Worm (Caenorhabditis elegans) whole organism, L2 larva: ENCODE measurements around the gene tbc-19.

ENCODE experiments used
- C34F6.9 ChIP-seq: fragments of 150-350 bp; optimal IDR thresholded peaks from 2 replicates; lab custom pipeline; 2014; ENCODE audit warnings: missing biosample characterization, missing genetic modification characterization
- F13H6.1 ChIP-seq: sonication (generic microtip); optimal IDR thresholded peaks from 2 replicates; lab custom pipeline; 2016; ENCODE audit warnings: missing genetic modification characterization, missing compliant biosample characterization
- R02D3.7 ChIP-seq: fragments of 150-350 bp; optimal IDR thresholded peaks from 2 replicates; lab custom pipeline; 2014; ENCODE audit warnings: missing biosample characterization, missing genetic modification characterization
- Y55F3AM.14 ChIP-seq: fragments of 200-800 bp; sonication (Bioruptor generic); optimal IDR thresholded peaks from 2 replicates; lab custom pipeline; 2018; ENCODE audit warnings: mild to moderate bottlenecking, missing genetic modification characterization, missing compliant biosample characterization
- ZK546.5 ChIP-seq: sonication (generic microtip); optimal IDR thresholded peaks from 2 replicates; lab custom pipeline; 2017; ENCODE audit warnings: missing biosample characterization, missing genetic modification characterization
- alr-1 ChIP-seq: fragments of 150-350 bp; optimal IDR thresholded peaks from 2 replicates; lab custom pipeline; 2014; ENCODE audit warnings: missing biosample characterization, missing genetic modification characterization
- aly-2 ChIP-seq: fragments of 150-350 bp; optimal IDR thresholded peaks from 2 replicates; lab custom pipeline; 2014; ENCODE audit warnings: missing biosample characterization, missing genetic modification characterization
- ama-1 ChIP-seq: fragments of 150-350 bp; optimal IDR thresholded peaks from 2 replicates; lab custom pipeline; 2018; ENCODE audit warnings: inconsistent platforms
- blmp-1 ChIP-seq: sonication (generic microtip); optimal IDR thresholded peaks from 2 replicates; lab custom pipeline; 2017; ENCODE audit warnings: missing genetic modification characterization, mild to moderate bottlenecking, missing compliant biosample characterization, antibody characterized with exemption, moderate library complexity; ENCODE audit not compliant: insufficient read depth
- ceh-16 ChIP-seq: fragments of 150-350 bp; optimal IDR thresholded peaks from 2 replicates; lab custom pipeline; 2014; ENCODE audit warnings: missing biosample characterization, missing genetic modification characterization
- ceh-82 ChIP-seq: fragments of 150-350 bp; optimal IDR thresholded peaks from 2 replicates; lab custom pipeline; 2014; ENCODE audit warnings: missing biosample characterization, missing genetic modification characterization
- crh-2 ChIP-seq: sonication (generic microtip); optimal IDR thresholded peaks from 2 replicates; lab custom pipeline; 2017; ENCODE audit warnings: missing biosample characterization, missing genetic modification characterization
- dmd-4 ChIP-seq: sonication (generic microtip); optimal IDR thresholded peaks from 2 replicates; lab custom pipeline; 2017; ENCODE audit warnings: missing biosample characterization, missing genetic modification characterization
- elt-1 ChIP-seq: fragments of 150-350 bp; optimal IDR thresholded peaks from 2 replicates; lab custom pipeline; 2014; ENCODE audit warnings: missing biosample characterization, missing genetic modification characterization
- elt-3 ChIP-seq: sonication (generic microtip); optimal IDR thresholded peaks from 2 replicates; lab custom pipeline; 2017; ENCODE audit warnings: missing biosample characterization, missing genetic modification characterization
- fos-1 ChIP-seq: fragments of 150-350 bp; optimal IDR thresholded peaks from 2 replicates; lab custom pipeline; 2014; ENCODE audit warnings: missing biosample characterization, missing genetic modification characterization
- lin-11 ChIP-seq: fragments of 150-350 bp; sonication (generic microtip); optimal IDR thresholded peaks from 2 replicates; lab custom pipeline; 2014; ENCODE audit warnings: missing biosample characterization, missing genetic modification characterization, inconsistent platforms, mixed read lengths
- lin-13 ChIP-seq: fragments of 150-350 bp; optimal IDR thresholded peaks from 2 replicates; lab custom pipeline; 2014; ENCODE audit warnings: missing biosample characterization, missing genetic modification reagents, missing genetic modification characterization
- lin-39 ChIP-seq: fragments of 150-350 bp; optimal IDR thresholded peaks from 2 replicates; lab custom pipeline; 2014; ENCODE audit warnings: missing biosample characterization, missing genetic modification reagents, missing genetic modification characterization
- lsy-2 ChIP-seq, 2 experiments: fragments of 150-350 bp in 1 of 2; sonication (generic microtip) in 1 of 2; optimal IDR thresholded peaks; 2 replicates each; lab custom pipeline; 2014 to 2017; ENCODE audit warnings: missing biosample characterization in 2 of 2, missing genetic modification characterization in 2 of 2
- mab-5 ChIP-seq: fragments of 150-350 bp; optimal IDR thresholded peaks from 2 replicates; lab custom pipeline; 2014; ENCODE audit warnings: missing biosample characterization, missing genetic modification characterization
- mbf-1 ChIP-seq: sonication (generic microtip); optimal IDR thresholded peaks from 2 replicates; lab custom pipeline; 2017; ENCODE audit warnings: missing biosample characterization, missing genetic modification characterization
- mdl-1 ChIP-seq, 2 experiments: fragments of 150-350 bp in 1 of 2; sonication (generic microtip) in 1 of 2; optimal IDR thresholded peaks; 2 replicates each; lab custom pipeline; 2017; ENCODE audit warnings: missing biosample characterization in 2 of 2, missing genetic modification characterization in 2 of 2
- nhr-10 ChIP-seq: sonication (generic microtip); optimal IDR thresholded peaks from 2 replicates; lab custom pipeline; 2017; ENCODE audit warnings: missing biosample characterization, missing genetic modification characterization
- nhr-11 ChIP-seq: fragments of 150-350 bp; optimal IDR thresholded peaks from 2 replicates; lab custom pipeline; 2014; ENCODE audit warnings: missing biosample characterization, missing genetic modification characterization
- nhr-12 ChIP-seq: fragments of 150-350 bp; optimal IDR thresholded peaks from 2 replicates; lab custom pipeline; 2014; ENCODE audit warnings: missing biosample characterization, missing genetic modification characterization
- nhr-129 ChIP-seq: fragments of 150-350 bp; optimal IDR thresholded peaks from 2 replicates; lab custom pipeline; 2014; ENCODE audit warnings: missing biosample characterization, missing genetic modification characterization
- nhr-21 ChIP-seq: fragments of 150-350 bp; optimal IDR thresholded peaks from 2 replicates; lab custom pipeline; 2014; ENCODE audit warnings: missing biosample characterization, missing genetic modification characterization
- nhr-237 ChIP-seq: fragments of 150-350 bp; optimal IDR thresholded peaks from 2 replicates; lab custom pipeline; 2014; ENCODE audit warnings: missing biosample characterization, missing genetic modification characterization
- nhr-6 ChIP-seq: fragments of 150-350 bp; optimal IDR thresholded peaks from 2 replicates; lab custom pipeline; 2014; ENCODE audit warnings: missing biosample characterization, missing genetic modification characterization
- nhr-77 ChIP-seq: fragments of 150-350 bp; optimal IDR thresholded peaks from 2 replicates; lab custom pipeline; 2014; ENCODE audit warnings: missing biosample characterization, missing genetic modification characterization
- peb-1 ChIP-seq: fragments of 150-350 bp; optimal IDR thresholded peaks from 2 replicates; lab custom pipeline; 2014; ENCODE audit warnings: missing biosample characterization, missing genetic modification characterization
- sem-4 ChIP-seq: fragments of 150-350 bp; optimal IDR thresholded peaks from 2 replicates; lab custom pipeline; 2014; ENCODE audit warnings: missing biosample characterization, missing genetic modification reagents, missing genetic modification characterization
- skn-1 ChIP-seq: sonication (generic microtip); optimal IDR thresholded peaks from 2 replicates; lab custom pipeline; 2017; ENCODE audit warnings: missing biosample characterization, missing genetic modification characterization
- sma-3 ChIP-seq: sonication (generic microtip); optimal IDR thresholded peaks from 2 replicates; lab custom pipeline; 2016; ENCODE audit warnings: missing genetic modification reagents, missing genetic modification characterization, missing compliant biosample characterization
- sma-9 ChIP-seq, 2 experiments: fragments of 150-350 bp in 1 of 2; sonication (generic microtip) in 1 of 2; optimal IDR thresholded peaks; 2 replicates each; lab custom pipeline; 2014 to 2016; ENCODE audit warnings: missing genetic modification characterization in 2 of 2, mild to moderate bottlenecking in 1 of 2, missing biosample characterization in 1 of 2, missing compliant biosample characterization in 1 of 2, missing genetic modification reagents in 1 of 2, moderate library complexity in 1 of 2
- snpc-4 ChIP-seq: fragments of 150-350 bp; optimal IDR thresholded peaks from 2 replicates; lab custom pipeline; 2014; ENCODE audit warnings: missing biosample characterization, missing genetic modification characterization
- unc-55 ChIP-seq: fragments of 150-350 bp; sonication (generic microtip); optimal IDR thresholded peaks from 3 replicates; lab custom pipeline; 2014; ENCODE audit warnings: missing biosample characterization, missing genetic modification reagents, missing genetic modification characterization
- unc-62 ChIP-seq: fragments of 150-350 bp; optimal IDR thresholded peaks from 2 replicates; lab custom pipeline; 2014; ENCODE audit warnings: missing biosample characterization, missing genetic modification reagents, missing genetic modification characterization
- zag-1 ChIP-seq: fragments of 150-350 bp; optimal IDR thresholded peaks from 2 replicates; lab custom pipeline; 2014; ENCODE audit warnings: missing biosample characterization, missing genetic modification characterization
- ztf-1 ChIP-seq: fragments of 200-800 bp; sonication (Bioruptor generic); conservative IDR thresholded peaks from 2 replicates; pipeline ENCODE4 v1.3.6; 2022; ENCODE audit warnings: missing genetic modification characterization, missing compliant biosample characterization
- ztf-11 ChIP-seq: sonication (generic microtip); optimal IDR thresholded peaks from 2 replicates; lab custom pipeline; 2017; ENCODE audit warnings: missing biosample characterization, missing genetic modification characterization
- ztf-4 ChIP-seq: fragments of 150-350 bp; optimal IDR thresholded peaks from 2 replicates; lab custom pipeline; 2014; ENCODE audit warnings: missing biosample characterization, missing genetic modification characterization

Gene tbc-19

ce11 chrX:14020290-14020689, 8.0 kb upstream of the tbc-19 start, which contains the start of gene C04C11.1:
TSS of gene C04C11.1 (plus strand) at chrX:14020590.
- TF ChIP-seq sem-4 (no peak), aly-2 (tag; lab: Kevin White, UChicago) (no peak), C34F6.9 (no peak), Y55F3AM.14 (GFP tag; lab: Kevin White, UChicago) (no peak), crh-2 (tag; lab: Kevin White, UChicago) (no peak), unc-62 (GFP tag; lab: Kevin White, UChicago) (no peak), nhr-10 (tag; lab: Kevin White, UChicago) (no peak), nhr-12 (no peak), sma-3 (GFP tag; lab: Kevin White, UChicago) (no peak), nhr-129 (tag; lab: Kevin White, UChicago) (no peak), ztf-1 (GFP tag; lab: Robert Waterston, UW) (no peak), nhr-11 (tag; lab: Kevin White, UChicago) (no peak)

- TF ChIP-seq nhr-129 (tag; lab: Kevin White, UChicago) (peak; percentile 61), snpc-4 (tag; lab: Kevin White, UChicago) (no peak), ama-1 (no peak), sem-4 (peak; percentile 4), zag-1 (tag; lab: Kevin White, UChicago) (peak; percentile 78), lin-13 (GFP tag; lab: Kevin White, UChicago) (peak; percentile 65), nhr-77 (tag; lab: Kevin White, UChicago) (no peak), lin-39 (tag; lab: Kevin White, UChicago) (no peak), nhr-6 (tag; lab: Kevin White, UChicago) (peak; percentile 19), R02D3.7 (tag; lab: Kevin White, UChicago) (no peak), ztf-1 (GFP tag; lab: Robert Waterston, UW) (no peak), unc-62 (GFP tag; lab: Kevin White, UChicago) (no peak), C34F6.9 (peak; percentile 81), lsy-2 (tag; optimal IDR thresholded peaks at IDR 0.05; lab: Kevin White, UChicago) (peak in 1 of 2 experiments; percentile 74), ztf-4 (tag; lab: Kevin White, UChicago) (peak; percentile 66), F13H6.1 (peak; percentile 88), alr-1 (no peak), mdl-1 (tag; optimal IDR thresholded peaks at IDR 0.05; lab: Kevin White, UChicago) (peak in 1 of 2 experiments; percentile 66), Y55F3AM.14 (GFP tag; lab: Kevin White, UChicago) (peak; percentile 4), fos-1 (tag; lab: Kevin White, UChicago) (no peak), sma-9 (GFP tag; optimal IDR thresholded peaks at IDR 0.05; lab: Kevin White, UChicago) (peak; percentile 76), sma-9 (tag; optimal IDR thresholded peaks at IDR 0.05; lab: Kevin White, UChicago) (no peak), ceh-82 (peak; percentile 2), lin-11 (tag; lab: Kevin White, UChicago) (peak; percentile 15), nhr-21 (tag; lab: Kevin White, UChicago) (no peak), unc-55 (peak; percentile 63), mab-5 (tag; lab: Kevin White, UChicago) (peak; percentile 46), crh-2 (tag; lab: Kevin White, UChicago) (peak; percentile 8)
These were observed 4.4 kb upstream of the tbc-19 start for ce11 chrX:14016698-14017097.

ce11 chrX:14015808-14016207, 3.5 kb upstream of the tbc-19 start:
- TF ChIP-seq Y55F3AM.14 (GFP tag; lab: Kevin White, UChicago) (peak; percentile 63), snpc-4 (tag; lab: Kevin White, UChicago) (peak; percentile 50), sma-3 (GFP tag; lab: Kevin White, UChicago) (peak; percentile 73), nhr-77 (tag; lab: Kevin White, UChicago) (no peak), ceh-82 (no peak), mab-5 (tag; lab: Kevin White, UChicago) (peak; percentile 73), ztf-4 (tag; lab: Kevin White, UChicago) (peak; percentile 67), lin-11 (tag; lab: Kevin White, UChicago) (peak; percentile 78), nhr-237 (tag; lab: Kevin White, UChicago) (no peak), dmd-4 (no peak), blmp-1 (tag; lab: Kevin White, UChicago) (peak; percentile 8), nhr-6 (tag; lab: Kevin White, UChicago) (peak; percentile 72), nhr-129 (tag; lab: Kevin White, UChicago) (peak; percentile 92), elt-3 (tag; lab: Kevin White, UChicago) (no peak), F13H6.1 (peak; percentile 79), peb-1 (no peak), unc-62 (GFP tag; lab: Kevin White, UChicago) (no peak), ceh-16 (tag; lab: Kevin White, UChicago) (no peak), elt-1 (tag; lab: Kevin White, UChicago) (no peak), skn-1 (tag; lab: Kevin White, UChicago) (no peak), ztf-1 (GFP tag; lab: Robert Waterston, UW) (no peak), nhr-11 (tag; lab: Kevin White, UChicago) (peak; percentile 43), unc-55 (peak; percentile 87), R02D3.7 (tag; lab: Kevin White, UChicago) (no peak), C34F6.9 (peak; percentile 77), alr-1 (no peak), lin-39 (tag; lab: Kevin White, UChicago) (no peak), ztf-11 (tag; lab: Kevin White, UChicago) (no peak), lin-13 (GFP tag; lab: Kevin White, UChicago) (peak; percentile 76), ZK546.5 (no peak), mdl-1 (tag; optimal IDR thresholded peaks at IDR 0.05; lab: Kevin White, UChicago) (peak in 1 of 2 experiments; percentile 49), mbf-1 (tag; lab: Kevin White, UChicago) (no peak), nhr-21 (tag; lab: Kevin White, UChicago) (peak; percentile 78), crh-2 (tag; lab: Kevin White, UChicago) (peak; percentile 83), aly-2 (tag; lab: Kevin White, UChicago) (no peak), sem-4 (peak; percentile 53), fos-1 (tag; lab: Kevin White, UChicago) (peak; percentile 78), nhr-10 (tag; lab: Kevin White, UChicago) (no peak), sma-9 (GFP tag; optimal IDR thresholded peaks at IDR 0.05; lab: Kevin White, UChicago) (peak; percentile 88), sma-9 (tag; optimal IDR thresholded peaks at IDR 0.05; lab: Kevin White, UChicago) (no peak)
